Worm (Caenorhabditis elegans) whole organism, L1 larva: ENCODE results near the gene cid-1.

Experiments used
- aly-2 ChIP-seq: fragments of 150-350 bp; optimal IDR thresholded peaks from 2 replicates; lab custom pipeline; 2014; ENCODE audit warnings: missing biosample characterization, missing genetic modification characterization
- ceh-82 ChIP-seq, 3 experiments: fragments of 150-350 bp in 1 of 3; sonication (generic microtip) in 2 of 3; optimal IDR thresholded peaks; 2 replicates each; lab custom pipeline; 2014 to 2017; ENCODE audit warnings: missing biosample characterization in 3 of 3, missing genetic modification characterization in 3 of 3
- fkh-4 ChIP-seq: sonication (generic microtip); optimal IDR thresholded peaks from 2 replicates; lab custom pipeline; 2016; ENCODE audit warnings: missing compliant biosample characterization, missing genetic modification characterization, borderline replicate concordance
- grh-1 ChIP-seq: fragments of 200-800 bp; sonication (Bioruptor generic); IDR thresholded peaks from 2 replicates; pipeline ENCODE4 v1.3.6; 2022; ENCODE audit warnings: missing genetic modification reagents, missing genetic modification characterization, missing compliant biosample characterization
- lin-13 ChIP-seq: fragments of 150-350 bp; optimal IDR thresholded peaks from 2 replicates; lab custom pipeline; 2014; ENCODE audit warnings: missing biosample characterization, missing genetic modification reagents, missing genetic modification characterization
- lir-3 ChIP-seq: sonication (generic microtip); optimal IDR thresholded peaks from 2 replicates; lab custom pipeline; 2016; ENCODE audit warnings: mild to moderate bottlenecking, missing genetic modification characterization, moderate library complexity, missing compliant biosample characterization; ENCODE audit not compliant: poor library complexity
- lsy-2 ChIP-seq, 2 experiments: fragments of 150-350 bp; optimal IDR thresholded peaks; 2 replicates each; lab custom pipeline; 2014; ENCODE audit warnings: missing biosample characterization in 2 of 2, missing genetic modification characterization in 2 of 2
- nhr-237 ChIP-seq: fragments of 150-350 bp; optimal IDR thresholded peaks from 2 replicates; lab custom pipeline; 2014; ENCODE audit warnings: missing biosample characterization, missing genetic modification characterization
- nhr-76 ChIP-seq: sonication (generic microtip); optimal IDR thresholded peaks from 2 replicates; lab custom pipeline; 2017; ENCODE audit warnings: missing biosample characterization, missing genetic modification characterization
- nhr-77 ChIP-seq: fragments of 150-350 bp; optimal IDR thresholded peaks from 2 replicates; lab custom pipeline; 2014; ENCODE audit warnings: missing biosample characterization, missing genetic modification characterization
- pqm-1 ChIP-seq: sonication (generic microtip); optimal IDR thresholded peaks from 3 replicates; lab custom pipeline; 2017; ENCODE audit warnings: missing biosample characterization, missing genetic modification characterization
- skn-1 ChIP-seq: fragments of 150-350 bp; optimal IDR thresholded peaks from 2 replicates; lab custom pipeline; 2014; ENCODE audit warnings: missing biosample characterization, missing genetic modification characterization
- sptf-1 ChIP-seq: fragments of 150-350 bp; optimal IDR thresholded peaks from 2 replicates; lab custom pipeline; 2014; ENCODE audit warnings: missing biosample characterization, missing genetic modification characterization
- unc-62 ChIP-seq: fragments of 150-350 bp; optimal IDR thresholded peaks from 2 replicates; lab custom pipeline; 2014; ENCODE audit warnings: missing biosample characterization, missing genetic modification reagents, missing genetic modification characterization

DNA sequence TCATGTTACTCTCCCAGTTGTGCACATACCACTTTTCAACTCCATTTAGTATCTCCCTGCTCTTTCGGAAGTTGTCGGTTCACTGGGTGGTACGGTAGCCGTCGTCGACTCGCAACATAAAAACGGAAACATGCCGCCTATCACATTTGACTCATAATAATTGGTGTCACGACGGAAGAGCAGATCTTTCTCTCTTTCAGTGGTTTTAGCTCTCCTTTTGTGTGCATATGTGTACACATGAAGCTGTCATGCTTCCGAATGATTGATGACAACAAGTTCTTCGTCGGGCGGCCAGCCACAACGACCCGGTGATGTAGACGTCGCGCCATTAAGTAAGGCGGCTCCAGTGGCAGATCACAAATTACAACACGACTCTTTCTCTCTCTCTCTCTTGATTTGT, 48.0 kb upstream of the cid-1 start:
- TF ChIP-seq sptf-1 (no peak), lsy-2 (tag; optimal IDR thresholded peaks at IDR 0.05; lab: Kevin White, UChicago) (no peak), grh-1 (GFP tag; lab: Robert Waterston, UW) (no peak), ceh-82 (tag; optimal IDR thresholded peaks at IDR 0.05; lab: Kevin White, UChicago) (no peak), nhr-76 (tag; lab: Kevin White, UChicago) (no peak), skn-1 (tag; lab: Kevin White, UChicago) (no peak), lin-13 (GFP tag; lab: Kevin White, UChicago) (no peak), aly-2 (tag; lab: Kevin White, UChicago) (no peak), lir-3 (no peak), unc-62 (GFP tag; lab: Kevin White, UChicago) (no peak), fkh-4 (tag; lab: Kevin White, UChicago) (no peak), nhr-237 (tag; lab: Kevin White, UChicago) (no peak), pqm-1 (tag; lab: Kevin White, UChicago) (no peak), nhr-77 (no peak)
